Fruit fly (Drosophila melanogaster) whole organism, embryonic: ENCODE data around the gene Gr98b.

Source experiments
- Ada2b ChIP-seq: fragments of 200-800 bp; sonication (Bioruptor generic); IDR thresholded peaks from 2 replicates; pipeline ENCODE4 v1.3.6; 2022; ENCODE audit warnings: missing biosample characterization, missing genetic modification characterization
- Aef1 ChIP-seq: fragments of 200-800 bp; sonication (Bioruptor generic); IDR thresholded peaks from 3 replicates; pipeline ENCODE4 v1.3.6; 2022; ENCODE audit warnings: missing biosample characterization, missing genetic modification characterization
- B-H2 ChIP-seq: fragments of 200-800 bp; sonication (Bioruptor generic); optimal IDR thresholded peaks from 2 replicates; lab custom pipeline; 2018; ENCODE audit warnings: missing biosample characterization, mild to moderate bottlenecking, missing genetic modification characterization
- CG10209 ChIP-seq: fragments of 200-800 bp; sonication (Bioruptor generic); optimal IDR thresholded peaks from 3 replicates; lab custom pipeline; 2017; ENCODE audit warnings: missing biosample characterization, mild to moderate bottlenecking, missing genetic modification characterization, missing genetic modification reagents
- CG10462 ChIP-seq: fragments of 200-800 bp; sonication (Bioruptor generic); optimal IDR thresholded peaks from 2 replicates; lab custom pipeline; 2016; ENCODE audit warnings: missing biosample characterization, missing genetic modification characterization
- CG11723 ChIP-seq: fragments of 200-800 bp; sonication (Bioruptor generic); optimal IDR thresholded peaks from 2 replicates; lab custom pipeline; 2017; ENCODE audit warnings: missing biosample characterization, mild to moderate bottlenecking, missing genetic modification characterization
- CG1233 ChIP-seq: fragments of 200-800 bp; sonication (Bioruptor generic); optimal IDR thresholded peaks from 4 replicates; lab custom pipeline; 2018; ENCODE audit warnings: missing biosample characterization, mild to moderate bottlenecking, missing genetic modification characterization
- CG12744 ChIP-seq: fragments of 200-800 bp; sonication (Bioruptor generic); optimal IDR thresholded peaks from 2 replicates; lab custom pipeline; 2016; ENCODE audit warnings: missing biosample characterization, missing genetic modification characterization
- CG14965 ChIP-seq: fragments of 200-800 bp; sonication (Bioruptor generic); optimal IDR thresholded peaks from 2 replicates; lab custom pipeline; 2016; ENCODE audit warnings: missing biosample characterization, missing genetic modification characterization, borderline replicate concordance
- CG17802 ChIP-seq: fragments of 200-800 bp; sonication (Bioruptor generic); optimal IDR thresholded peaks from 2 replicates; lab custom pipeline; 2018; ENCODE audit warnings: missing biosample characterization, mild to moderate bottlenecking, missing genetic modification characterization, moderate library complexity
- CG2129 ChIP-seq: fragments of 200-800 bp; sonication (Bioruptor generic); IDR thresholded peaks from 2 replicates; pipeline ENCODE4 v1.3.6; 2022; ENCODE audit warnings: missing biosample characterization, missing genetic modification characterization; ENCODE audit not compliant: partially characterized antibody
- CG2202 ChIP-seq: fragments of 200-800 bp; sonication (Bioruptor generic); optimal IDR thresholded peaks from 2 replicates; lab custom pipeline; 2018; ENCODE audit warnings: missing biosample characterization, mild to moderate bottlenecking, missing genetic modification characterization
- CG34224 ChIP-seq: fragments of 200-800 bp; sonication (Bioruptor generic); IDR thresholded peaks from 3 replicates; pipeline ENCODE4 v1.3.6; 2022; ENCODE audit warnings: missing biosample characterization, missing genetic modification characterization; ENCODE audit not compliant: partially characterized antibody
- CG34422 ChIP-seq: fragments of 200-800 bp; sonication (Bioruptor generic); IDR thresholded peaks from 3 replicates; pipeline ENCODE4 v1.3.6; 2022; ENCODE audit warnings: missing biosample characterization, missing genetic modification characterization
- CG3847 ChIP-seq: fragments of 200-800 bp; sonication (Bioruptor generic); IDR thresholded peaks from 2 replicates; pipeline ENCODE4 v1.3.6; 2022; ENCODE audit warnings: missing biosample characterization, missing genetic modification characterization
- CG7372 ChIP-seq: fragments of 200-800 bp; sonication (Bioruptor generic); IDR thresholded peaks from 2 replicates; pipeline ENCODE4 v1.3.6; 2022; ENCODE audit warnings: missing biosample characterization, missing genetic modification characterization
- CG7786 ChIP-seq: fragments of 200-800 bp; sonication (Bioruptor generic); optimal IDR thresholded peaks from 2 replicates; lab custom pipeline; 2016; ENCODE audit warnings: missing biosample characterization, missing genetic modification characterization
- CG9437 ChIP-seq: fragments of 200-800 bp; sonication (Bioruptor generic); optimal IDR thresholded peaks from 2 replicates; lab custom pipeline; 2018; ENCODE audit warnings: missing biosample characterization, mild to moderate bottlenecking, missing genetic modification characterization
- CG9797 ChIP-seq: fragments of 200-800 bp; sonication (Bioruptor generic); optimal IDR thresholded peaks from 3 replicates; lab custom pipeline; 2018; ENCODE audit warnings: missing biosample characterization, mild to moderate bottlenecking, missing genetic modification characterization
- Dip2 ChIP-seq: fragments of 200-800 bp; sonication (Bioruptor generic); IDR thresholded peaks from 2 replicates; pipeline ENCODE4 v1.3.6; 2022; ENCODE audit warnings: missing biosample characterization, missing genetic modification characterization
- Dll ChIP-seq: fragments of 200-800 bp; sonication (Bioruptor generic); IDR thresholded peaks from 4 replicates; pipeline ENCODE4 v1.3.6; 2022; ENCODE audit warnings: missing biosample characterization, missing genetic modification characterization; ENCODE audit not compliant: partially characterized antibody
- Dp ChIP-seq: fragments of 200-800 bp; sonication (Bioruptor generic); optimal IDR thresholded peaks from 2 replicates; lab custom pipeline; 2018; ENCODE audit warnings: missing biosample characterization, mild to moderate bottlenecking, missing genetic modification characterization, moderate library complexity
- E2f2 ChIP-seq: fragments of 200-800 bp; sonication (Bioruptor generic); IDR thresholded peaks from 2 replicates; pipeline ENCODE4 v1.3.6; 2022; ENCODE audit warnings: missing biosample characterization, missing genetic modification characterization
- Fer2 ChIP-seq: fragments of 200-800 bp; sonication (Bioruptor generic); optimal IDR thresholded peaks from 2 replicates; lab custom pipeline; 2018; ENCODE audit warnings: missing biosample characterization, mild to moderate bottlenecking, missing genetic modification characterization, moderate library complexity
- NFAT ChIP-seq: fragments of 200-800 bp; sonication (Bioruptor generic); IDR thresholded peaks from 2 replicates; pipeline ENCODE4 v1.3.6; 2022; ENCODE audit warnings: missing biosample characterization, missing genetic modification characterization
- Sry-δ ChIP-seq: fragments of 200-800 bp; sonication (Bioruptor generic); optimal IDR thresholded peaks from 2 replicates; lab custom pipeline; 2016; ENCODE audit warnings: missing biosample characterization, missing genetic modification characterization
- ap ChIP-seq: fragments of 200-800 bp; sonication (Bioruptor generic); IDR thresholded peaks from 2 replicates; pipeline ENCODE4 v1.3.6; 2022; ENCODE audit warnings: missing biosample characterization, missing genetic modification characterization
- ara ChIP-seq: fragments of 200-800 bp; sonication (Bioruptor generic); IDR thresholded peaks from 2 replicates; pipeline ENCODE4 v1.3.6; 2022; ENCODE audit warnings: missing biosample characterization, missing genetic modification characterization
- btn ChIP-seq: fragments of 200-800 bp; sonication (Bioruptor generic); optimal IDR thresholded peaks from 2 replicates; lab custom pipeline; 2016; ENCODE audit warnings: missing biosample characterization, missing genetic modification characterization
- en ChIP-seq: fragments of 200-800 bp; sonication (Bioruptor generic); optimal IDR thresholded peaks from 2 replicates; lab custom pipeline; 2016; ENCODE audit warnings: missing biosample characterization, missing genetic modification characterization
- fd3F ChIP-seq: fragments of 200-800 bp; sonication (Bioruptor generic); optimal IDR thresholded peaks from 2 replicates; lab custom pipeline; 2018; ENCODE audit warnings: missing biosample characterization, mild to moderate bottlenecking, missing genetic modification characterization, moderate library complexity
- hb ChIP-seq: fragments of 200-800 bp; sonication (Bioruptor generic); IDR thresholded peaks from 3 replicates; pipeline ENCODE4 v1.3.6; 2022; ENCODE audit warnings: missing biosample characterization, missing genetic modification characterization; ENCODE audit not compliant: partially characterized antibody
- jumu ChIP-seq: fragments of 200-800 bp; sonication (Bioruptor generic); optimal IDR thresholded peaks from 3 replicates; lab custom pipeline; 2016; ENCODE audit warnings: missing biosample characterization, missing genetic modification characterization
- mam ChIP-seq: fragments of 200-800 bp; sonication (Bioruptor generic); optimal IDR thresholded peaks from 3 replicates; lab custom pipeline; 2016; ENCODE audit warnings: missing biosample characterization, missing genetic modification characterization
- pfk ChIP-seq: fragments of 200-800 bp; sonication (Bioruptor generic); optimal IDR thresholded peaks from 2 replicates; lab custom pipeline; 2018; ENCODE audit warnings: missing biosample characterization, mild to moderate bottlenecking, missing genetic modification characterization, moderate library complexity
- ranshi ChIP-seq: fragments of 200-800 bp; sonication (Bioruptor generic); IDR thresholded peaks from 2 replicates; pipeline ENCODE4 v1.3.6; 2022; ENCODE audit warnings: missing biosample characterization, missing genetic modification characterization
- sens-2 ChIP-seq: fragments of 200-800 bp; sonication (Bioruptor generic); IDR thresholded peaks from 2 replicates; pipeline ENCODE4 v1.3.6; 2022; ENCODE audit warnings: missing biosample characterization, missing genetic modification characterization
- sisA ChIP-seq: fragments of 200-800 bp; sonication (Bioruptor generic); IDR thresholded peaks from 2 replicates; pipeline ENCODE4 v1.3.6; 2022; ENCODE audit warnings: missing biosample characterization, missing genetic modification characterization
- tap ChIP-seq: fragments of 200-800 bp; optimal IDR thresholded peaks from 3 replicates; lab custom pipeline; 2019; ENCODE audit warnings: missing biosample characterization, mild to moderate bottlenecking, missing genetic modification characterization, moderate library complexity
- tna ChIP-seq: fragments of 200-800 bp; sonication (Bioruptor generic); IDR thresholded peaks from 2 replicates; pipeline ENCODE4 v1.3.6; 2022; ENCODE audit warnings: missing biosample characterization, missing genetic modification characterization; ENCODE audit not compliant: partially characterized antibody
- trh ChIP-seq: fragments of 200-800 bp; sonication (Bioruptor generic); optimal IDR thresholded peaks from 2 replicates; lab custom pipeline; 2016; ENCODE audit warnings: missing biosample characterization, missing genetic modification characterization
- ttk ChIP-seq: fragments of 200-800 bp; sonication (Bioruptor generic); IDR thresholded peaks from 2 replicates; pipeline ENCODE4 v2.1.2; 2022; ENCODE audit warnings: missing biosample characterization, missing genetic modification characterization
- vvl ChIP-seq: fragments of 200-800 bp; sonication (Bioruptor generic); IDR thresholded peaks from 2 replicates; pipeline ENCODE4 v1.3.6; 2022; ENCODE audit warnings: missing biosample characterization, missing genetic modification characterization

Gene Gr98b

dm6 chr3R:27569706-27570105 is 27.4 kb downstream of the Gr98b start (continued):
- peak; percentile 67 for TF ChIP-seq CG14965 (GFP tag; lab: Kevin White, UChicago)
- peak; percentile 90 for TF ChIP-seq tap (tag; lab: Kevin White, UChicago)
- peak; percentile 72 for TF ChIP-seq fd3F (GFP tag; lab: Kevin White, UChicago)
- no peak for TF ChIP-seq CG9797 (GFP tag; lab: Kevin White, UChicago)
- peak; percentile 87 for TF ChIP-seq jumu (GFP tag; lab: Kevin White, UChicago)
- TF ChIP-seq Fer2 (tag; lab: Kevin White, UChicago) = peak; percentile 76
- no peak for TF ChIP-seq CG2202 (tag; lab: Kevin White, UChicago)
- peak; percentile 54 for TF ChIP-seq CG12744 (GFP tag; lab: Kevin White, UChicago)
- no peak for TF ChIP-seq B-H2 (GFP tag; lab: Kevin White, UChicago)
- no peak for TF ChIP-seq pfk
- TF ChIP-seq trh (GFP tag; lab: Kevin White, UChicago) = peak; percentile 45
- peak; percentile 59; the same call in 1 of the 2 replicates for TF ChIP-seq E2f2 (GFP tag; lab: Robert Waterston, UW)
- peak; percentile 92 for TF ChIP-seq sisA (GFP tag; lab: Robert Waterston, UW)
- peak; percentile 64 for TF ChIP-seq Sry-δ (GFP tag; lab: Kevin White, UChicago)
- peak; percentile 29 for TF ChIP-seq CG10462 (GFP tag; lab: Kevin White, UChicago)
- TF ChIP-seq ttk (GFP tag; lab: Robert Waterston, UW) = peak; percentile 83
- TF ChIP-seq mam (GFP tag; lab: Kevin White, UChicago) = peak; percentile 95
- TF ChIP-seq CG11723 (GFP tag; lab: Kevin White, UChicago) = peak; percentile 87
- TF ChIP-seq vvl (GFP tag; lab: Robert Waterston, UW) = peak; percentile 95
- TF ChIP-seq CG9437 (GFP tag; lab: Kevin White, UChicago) = peak; percentile 50
- no peak for TF ChIP-seq hb (GFP tag; lab: Robert Waterston, UW)
- TF ChIP-seq CG34422 = peak; percentile 91
- TF ChIP-seq btn (GFP tag; lab: Kevin White, UChicago) = peak; percentile 90
- TF ChIP-seq Dip2 = no peak
- peak; percentile 86 for TF ChIP-seq sens-2 (GFP tag; lab: Robert Waterston, UW)
- peak; percentile 64 for TF ChIP-seq en (GFP tag; lab: Kevin White, UChicago)
- no peak for TF ChIP-seq CG34224 (GFP tag; lab: Robert Waterston, UW)
- TF ChIP-seq ranshi (GFP tag; lab: Robert Waterston, UW) = peak; percentile 88
- TF ChIP-seq Dll (GFP tag; lab: Robert Waterston, UW) = no peak
- peak; percentile 90 for TF ChIP-seq Aef1 (GFP tag; lab: Robert Waterston, UW)
- peak; percentile 81 for TF ChIP-seq ap (GFP tag; lab: Robert Waterston, UW)
- no peak for TF ChIP-seq CG2129 (GFP tag; lab: Robert Waterston, UW)
- TF ChIP-seq CG7372 (GFP tag; lab: Robert Waterston, UW) = peak; percentile 93
- peak; percentile 75 for TF ChIP-seq NFAT (GFP tag; lab: Robert Waterston, UW)
- no peak for TF ChIP-seq Dp (GFP tag; lab: Kevin White, UChicago)
- peak; percentile 96 for TF ChIP-seq Ada2b (GFP tag; lab: Robert Waterston, UW)
- TF ChIP-seq CG3847 (GFP tag; lab: Robert Waterston, UW) = peak; percentile 82
- peak; percentile 84 for TF ChIP-seq CG1233 (GFP tag; lab: Kevin White, UChicago)
- TF ChIP-seq tna (GFP tag; lab: Robert Waterston, UW) = no peak
- TF ChIP-seq CG17802 = peak; percentile 44
- peak; percentile 79 for TF ChIP-seq CG7786
- peak; percentile 69 for TF ChIP-seq CG10209
- TF ChIP-seq ara (GFP tag; lab: Robert Waterston, UW) = peak; percentile 81
- TF ChIP-seq, all 482 proteins: peak for 363
